Worm (Caenorhabditis elegans) whole organism, midembryonic: ENCODE results near the gene npr-22.

Experiments used
- T22C8.4 ChIP-seq: fragments of 200-800 bp; sonication (Bioruptor generic); IDR thresholded peaks from 2 replicates; pipeline ENCODE4 v1.3.6; 2022; ENCODE audit warnings: missing genetic modification characterization, missing compliant biosample characterization
- med-1 ChIP-seq: sonication (generic microtip); optimal IDR thresholded peaks from 2 replicates; lab custom pipeline; 2017; ENCODE audit warnings: missing genetic modification characterization, mild to moderate bottlenecking, missing compliant biosample characterization, antibody characterized with exemption, missing genetic modification reagents; ENCODE audit not compliant: insufficient read depth
- ref-1 ChIP-seq: fragments of 200-800 bp; sonication (Bioruptor generic); conservative IDR thresholded peaks from 2 replicates; pipeline ENCODE4 v1.3.6; 2022; ENCODE audit warnings: missing genetic modification reagents, missing genetic modification characterization, missing compliant biosample characterization

DNA sequence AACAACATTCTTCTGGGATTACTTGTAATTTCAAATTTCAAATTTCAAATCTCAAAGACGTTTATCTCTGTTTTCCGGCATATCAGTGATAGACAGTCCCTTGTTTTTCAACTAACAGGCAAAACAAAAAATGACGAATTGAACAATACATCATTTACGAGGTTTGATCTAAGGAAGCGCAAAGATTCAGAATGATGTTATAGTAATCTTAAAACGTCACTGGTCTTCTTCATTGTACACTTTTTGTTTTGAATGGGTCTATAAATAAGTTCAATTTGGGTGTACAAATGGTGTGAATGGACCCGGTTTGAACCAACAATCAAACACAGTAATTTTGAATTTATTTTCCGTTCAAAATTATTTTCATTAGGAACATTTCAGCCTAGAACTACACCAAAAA, 35.3 kb upstream of the npr-22 start:
- no peak for TF ChIP-seq ref-1 (GFP tag; lab: Robert Waterston, UW)
- TF ChIP-seq T22C8.4 (GFP tag; lab: Robert Waterston, UW) = no peak
- no peak for TF ChIP-seq med-1 (GFP tag; lab: Kevin White, UChicago)
